Worm (Caenorhabditis elegans): ENCODE results near the gene F47B10.4.
A peak's percentile ranks its signal among the peaks of the same experiment; 100 is the strongest.

Gene F47B10.4

DNA sequence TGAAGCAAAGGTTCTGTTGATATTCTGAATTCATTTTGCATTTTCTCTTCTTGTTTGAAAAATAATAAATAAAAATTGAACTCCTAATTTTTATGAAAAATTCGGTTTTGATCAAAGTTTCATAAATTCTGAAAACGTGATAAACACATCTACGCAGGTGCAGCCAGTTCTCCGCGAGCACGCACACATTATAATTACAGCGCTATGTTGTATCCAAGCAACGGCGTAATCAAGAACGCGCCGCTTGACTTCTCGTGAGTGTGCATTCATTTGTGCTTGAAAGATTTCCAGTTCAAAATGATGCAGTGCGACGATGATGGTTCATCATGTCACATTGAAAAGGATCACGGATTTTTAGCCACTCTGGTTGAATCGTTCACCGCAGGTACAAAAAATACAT lies 825 bp downstream of the F47B10.4 start, which contains the start of gene F47B10.3:
Gene F47B10.3 (plus strand): TSS at position 301 of the 400 bp plus-strand sequence.
- TF ChIP-seq unc-86 (tag; optimal IDR thresholded peaks at IDR 0.05) (no peak), T23F11.4 (GFP tag; optimal IDR thresholded peaks at IDR 0.05) (no peak), C08G9.2 (tag; optimal IDR thresholded peaks at IDR 0.05) (no peak), ets-4 (tag; optimal IDR thresholded peaks at IDR 0.05) (no peak), hlh-13 (GFP tag; optimal IDR thresholded peaks at IDR 0.05) (no peak), elt-4 (tag; optimal IDR thresholded peaks at IDR 0.05) (no peak), ceh-48 (tag; optimal IDR thresholded peaks at IDR 0.05) (no peak), pha-2 (tag; optimal IDR thresholded peaks at IDR 0.05) (no peak), ceh-22 (tag; optimal IDR thresholded peaks at IDR 0.05) (no peak), hlh-6 (tag; optimal IDR thresholded peaks at IDR 0.05) (no peak), K02D7.2 (tag; optimal IDR thresholded peaks at IDR 0.05) (no peak), pax-1 (tag; optimal IDR thresholded peaks at IDR 0.05) (no peak), ceh-24 (tag; optimal IDR thresholded peaks at IDR 0.05) (no peak), madf-2 (tag; optimal IDR thresholded peaks at IDR 0.05) (no peak), hlh-30 (tag; optimal IDR thresholded peaks at IDR 0.05; ENCODE audit: insufficient read depth) (no peak), fkh-10 (GFP tag; optimal IDR thresholded peaks at IDR 0.05) (no peak), ceh-45 (GFP tag; IDR thresholded peaks at IDR 0.05) (no peak)

DNA sequence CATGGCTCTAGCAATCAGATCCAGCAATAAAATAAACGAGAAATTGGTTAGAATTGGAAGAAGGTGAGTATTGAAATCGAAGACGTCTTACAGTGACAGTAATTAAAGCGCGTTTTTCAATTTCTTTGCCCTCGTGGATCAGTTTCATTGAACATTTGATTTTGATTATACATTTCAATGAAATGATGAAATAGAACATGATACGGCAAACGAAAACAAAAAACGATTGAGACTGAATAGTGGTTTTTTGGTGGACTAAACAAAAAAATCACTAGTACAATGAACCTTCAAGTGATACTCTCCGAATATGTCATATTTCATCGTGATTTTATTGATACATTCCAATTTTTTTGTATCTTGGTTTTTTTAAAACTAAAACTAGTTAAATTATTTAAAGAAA lies 5.4 kb downstream of the F47B10.4 start, which contains the start of gene haly-1:
Gene haly-1 (minus strand): TSS at position 101 of the 400 bp plus-strand sequence.
- no peak for TF ChIP-seq syd-9 (tag; optimal IDR thresholded peaks at IDR 0.05)
- no peak for TF ChIP-seq lim-6 (tag; optimal IDR thresholded peaks at IDR 0.05)
- TF ChIP-seq fax-1 (tag; optimal IDR thresholded peaks at IDR 0.05): no peak
- no peak for TF ChIP-seq K09A11.1 (tag; optimal IDR thresholded peaks at IDR 0.05; ENCODE audit: insufficient read depth)

DNA sequence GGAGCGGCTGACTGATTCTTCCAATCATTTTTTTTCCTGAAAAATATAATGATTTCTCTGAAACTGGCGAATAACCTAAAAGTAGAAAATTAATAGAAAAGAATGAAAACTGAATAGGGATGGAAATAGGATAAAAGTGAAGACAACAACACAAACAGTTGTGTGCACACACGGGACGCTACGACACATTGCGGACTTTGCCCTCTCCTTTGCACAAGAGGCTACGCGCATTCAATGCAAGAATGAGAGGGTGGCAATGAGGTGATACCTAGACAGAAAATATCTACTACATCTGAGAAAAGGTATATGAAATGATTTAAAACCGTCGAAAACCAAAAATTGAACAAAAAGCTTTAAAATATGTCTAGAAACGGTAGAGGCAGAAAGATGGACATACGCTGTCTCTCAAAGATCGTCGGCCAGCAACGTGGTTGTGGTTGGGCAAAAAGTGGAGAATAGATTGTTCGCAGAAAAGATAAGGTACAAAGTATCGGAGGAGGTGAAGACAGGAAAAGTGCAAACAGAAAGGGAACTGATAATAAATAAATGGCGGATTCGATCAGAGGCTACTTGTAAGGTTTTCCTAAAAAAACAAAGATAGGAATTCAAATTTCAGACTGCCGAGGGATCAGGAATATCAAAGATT lies 9.1 kb downstream of the F47B10.4 start, which contains the start of gene suca-1:
Gene suca-1 (minus strand): TSS at position 36 of the 646 bp plus-strand sequence.
- TF ChIP-seq ceh-9 (tag; optimal IDR thresholded peaks at IDR 0.05): no peak
- no peak for TF ChIP-seq elt-4 (tag; optimal IDR thresholded peaks at IDR 0.05)
- no peak for TF ChIP-seq ceh-24 (tag; optimal IDR thresholded peaks at IDR 0.05)
- TF ChIP-seq T23F11.4 (GFP tag; optimal IDR thresholded peaks at IDR 0.05): no peak
- no peak for TF ChIP-seq lin-11 (tag; optimal IDR thresholded peaks at IDR 0.05)
- TF ChIP-seq ztf-16 (tag; optimal IDR thresholded peaks at IDR 0.05): no peak
- no peak for TF ChIP-seq pat-9 (tag; optimal IDR thresholded peaks at IDR 0.05)
- peak; percentile 71 for TF ChIP-seq tbx-2 (tag; optimal IDR thresholded peaks at IDR 0.05)
- TF ChIP-seq fkh-6 (tag; optimal IDR thresholded peaks at IDR 0.05): no peak
- TF ChIP-seq rnt-1 (tag; optimal IDR thresholded peaks at IDR 0.05): no peak
- TF ChIP-seq sox-4 (tag; optimal IDR thresholded peaks at IDR 0.05): no peak
- peak; percentile 19 for TF ChIP-seq ceh-31 (tag; optimal IDR thresholded peaks at IDR 0.05)
- TF ChIP-seq ceh-22 (tag; optimal IDR thresholded peaks at IDR 0.05): no peak
- TF ChIP-seq ahr-1 (tag; optimal IDR thresholded peaks at IDR 0.05): no peak
- peak; percentile 34 for TF ChIP-seq ceh-18 (tag; optimal IDR thresholded peaks at IDR 0.05)
- TF ChIP-seq tbx-7 (tag; optimal IDR thresholded peaks at IDR 0.05): no peak
- TF ChIP-seq C38D4.7 (GFP tag; optimal IDR thresholded peaks at IDR 0.05): peak; percentile 14
- peak; percentile 28 for TF ChIP-seq madf-2 (tag; optimal IDR thresholded peaks at IDR 0.05)
- no peak for TF ChIP-seq unc-86 (tag; optimal IDR thresholded peaks at IDR 0.05)
- TF ChIP-seq unc-55 (GFP tag; optimal IDR thresholded peaks at IDR 0.05): no peak
- no peak for TF ChIP-seq ceh-48 (tag; optimal IDR thresholded peaks at IDR 0.05)
- no peak for TF ChIP-seq ttx-3 (tag; optimal IDR thresholded peaks at IDR 0.05)
- TF ChIP-seq dve-1 (tag; optimal IDR thresholded peaks at IDR 0.05): no peak
- no peak for TF ChIP-seq fkh-10 (GFP tag; optimal IDR thresholded peaks at IDR 0.05)
- TF ChIP-seq ceh-2 (tag; optimal IDR thresholded peaks at IDR 0.05): peak; percentile 33
- peak; percentile 40 for TF ChIP-seq F13H6.1 (tag; optimal IDR thresholded peaks at IDR 0.05)
- TF ChIP-seq hlh-13 (GFP tag; optimal IDR thresholded peaks at IDR 0.05): no peak
- TF ChIP-seq gmeb-2 (tag; optimal IDR thresholded peaks at IDR 0.05): peak; percentile 14
- TF ChIP-seq syd-9 (tag; optimal IDR thresholded peaks at IDR 0.05): no peak
- TF ChIP-seq ref-2 (tag; optimal IDR thresholded peaks at IDR 0.05): no peak
- no peak for TF ChIP-seq unc-3 (GFP tag; conservative IDR thresholded peaks at IDR 0.05)
- no peak for TF ChIP-seq unc-3 (tag; optimal IDR thresholded peaks at IDR 0.05)
- peak; percentile 36 for TF ChIP-seq hlh-6 (tag; optimal IDR thresholded peaks at IDR 0.05)
- peak; percentile 51 for TF ChIP-seq sdc-2 (tag; optimal IDR thresholded peaks at IDR 0.05)
- no peak for TF ChIP-seq mec-3 (tag; optimal IDR thresholded peaks at IDR 0.05; ENCODE audit: borderline replicate concordance)
- TF ChIP-seq pqm-1 (tag; optimal IDR thresholded peaks at IDR 0.05): no peak
- no peak for TF ChIP-seq Y22D7AL.16 (tag; optimal IDR thresholded peaks at IDR 0.05)

All from whole organism, late embryonic.